Worm (Caenorhabditis elegans) whole organism, early embryonic: ENCODE measurements around the gene lgc-1.

ENCODE experiments used
- ama-1 ChIP-seq: fragments of 150-350 bp; optimal IDR thresholded peaks from 2 replicates; lab custom pipeline; 2014
- ceh-13 ChIP-seq: fragments of 200-800 bp; sonication (Bioruptor generic); optimal IDR thresholded peaks from 2 replicates; lab custom pipeline; 2018; ENCODE audit warnings: mild to moderate bottlenecking, missing genetic modification characterization, missing compliant biosample characterization
- flt-1 ChIP-seq: fragments of 200-800 bp; sonication (Bioruptor generic); IDR thresholded peaks from 2 replicates; pipeline ENCODE4 v1.3.6; 2022; ENCODE audit warnings: missing genetic modification characterization, missing compliant biosample characterization
- hmg-4 ChIP-seq: fragments of 200-800 bp; sonication (Bioruptor generic); optimal IDR thresholded peaks from 2 replicates; lab custom pipeline; 2018; ENCODE audit warnings: mild to moderate bottlenecking, missing genetic modification characterization, missing compliant biosample characterization
- hnd-1 ChIP-seq: sonication (generic microtip); optimal IDR thresholded peaks from 2 replicates; lab custom pipeline; 2016; ENCODE audit warnings: missing genetic modification characterization, missing compliant biosample characterization
- sea-1 ChIP-seq: fragments of 200-800 bp; sonication (Bioruptor generic); conservative IDR thresholded peaks from 2 replicates; pipeline ENCODE4 v1.3.6; 2022; ENCODE audit warnings: missing genetic modification characterization, missing compliant biosample characterization

DNA sequence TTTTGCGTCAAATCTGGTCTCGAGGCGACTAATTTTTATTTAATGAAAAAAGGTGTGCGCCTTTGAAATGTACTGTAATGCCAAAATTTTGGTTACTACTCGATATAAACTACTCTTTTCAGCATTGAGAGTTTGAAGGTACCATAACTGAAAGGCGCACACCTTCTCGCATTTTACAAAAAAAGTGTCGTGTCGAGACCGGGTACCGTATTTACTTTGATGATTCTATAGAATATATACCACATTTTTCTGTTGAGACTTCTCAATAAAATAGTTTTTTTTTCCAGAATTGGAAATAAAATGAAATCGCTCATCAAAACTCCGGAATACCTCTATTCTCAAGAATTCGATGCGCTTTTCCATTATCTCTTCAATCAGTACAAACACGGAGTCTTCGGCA, 28.1 kb downstream of the lgc-1 start, which contains the start of gene Y45G5AM.4:
- TF ChIP-seq sea-1 (GFP tag; lab: Robert Waterston, UW) (no peak), ama-1 (lab: Kevin White, UChicago) (no peak), ceh-13 (no peak), hmg-4 (no peak), flt-1 (GFP tag; lab: Robert Waterston, UW) (no peak), hnd-1 (tag; lab: Kevin White, UChicago) (no peak)
